Worm (Caenorhabditis elegans): ENCODE results near the gene F26C11.1.

ce11 chrII:9849497-9849896 lies 45.0 kb upstream of the F26C11.1 start, which contains the start of gene old-2:
- TF ChIP-seq sea-2 (GFP tag; IDR thresholded peaks at IDR 0.05) (no peak), zim-3 (tag; optimal IDR thresholded peaks at IDR 0.05) (no peak), madf-6 (GFP tag; IDR thresholded peaks at IDR 0.05) (no peak), Y53G8AR.9 (GFP tag; conservative IDR thresholded peaks at IDR 0.05) (no peak), pha-4 (tag; optimal IDR thresholded peaks at IDR 0.05) (no peak), ztf-25 (GFP tag; IDR thresholded peaks at IDR 0.05) (no peak), snpc-1.1 (tag; optimal IDR thresholded peaks at IDR 0.05; ENCODE audit: insufficient read depth) (no peak)
